Fruit fly (Drosophila melanogaster) whole organism, embryonic: Measurements from ENCODE around the gene meso18E.

ENCODE experiments used
- Antp ChIP-seq: fragments of 200-800 bp; sonication (Bioruptor generic); optimal IDR thresholded peaks from 3 replicates; lab custom pipeline; 2016; ENCODE audit warnings: missing biosample characterization, missing genetic modification characterization
- Atf-2 ChIP-seq: fragments of 200-800 bp; sonication (Bioruptor generic); optimal IDR thresholded peaks from 2 replicates; lab custom pipeline; 2016; ENCODE audit warnings: missing biosample characterization, missing genetic modification characterization
- Atf6 ChIP-seq: fragments of 200-800 bp; sonication (Bioruptor generic); IDR thresholded peaks from 2 replicates; pipeline ENCODE4 v1.3.6; 2022; ENCODE audit warnings: missing biosample characterization, missing genetic modification characterization
- CG11085 ChIP-seq: fragments of 200-800 bp; sonication (Bioruptor generic); IDR thresholded peaks from 2 replicates; pipeline ENCODE4 v1.3.6; 2022; ENCODE audit warnings: missing biosample characterization, missing genetic modification characterization
- CG11456 ChIP-seq: fragments of 200-800 bp; sonication (Bioruptor generic); IDR thresholded peaks from 3 replicates; pipeline ENCODE4 v1.3.6; 2022; ENCODE audit warnings: missing biosample characterization, missing genetic modification characterization
- CG12299 ChIP-seq: fragments of 200-800 bp; sonication (Bioruptor generic); optimal IDR thresholded peaks from 2 replicates; lab custom pipeline; 2018; ENCODE audit warnings: missing biosample characterization, mild to moderate bottlenecking, missing genetic modification characterization
- CG13894 ChIP-seq: fragments of 200-800 bp; sonication (Bioruptor generic); optimal IDR thresholded peaks from 3 replicates; lab custom pipeline; 2018; ENCODE audit warnings: missing biosample characterization, mild to moderate bottlenecking, missing genetic modification characterization, moderate library complexity
- CG15011 ChIP-seq: fragments of 200-800 bp; sonication (Bioruptor generic); optimal IDR thresholded peaks from 3 replicates; lab custom pipeline; 2018; ENCODE audit warnings: missing biosample characterization, mild to moderate bottlenecking, missing genetic modification characterization
- CG16863 ChIP-seq: fragments of 200-800 bp; sonication (Bioruptor generic); optimal IDR thresholded peaks from 3 replicates; lab custom pipeline; 2016; ENCODE audit warnings: missing biosample characterization, missing genetic modification characterization
- CG2199 ChIP-seq: fragments of 200-800 bp; sonication (Bioruptor generic); IDR thresholded peaks from 3 replicates; pipeline ENCODE4 v1.3.6; 2022; ENCODE audit warnings: missing biosample characterization, missing genetic modification characterization
- CG3838 ChIP-seq: fragments of 200-800 bp; sonication (Bioruptor generic); optimal IDR thresholded peaks from 3 replicates; lab custom pipeline; 2016; ENCODE audit warnings: missing biosample characterization, missing genetic modification characterization
- CG4424 ChIP-seq: fragments of 200-800 bp; sonication (Bioruptor generic); optimal IDR thresholded peaks from 3 replicates; lab custom pipeline; 2016; ENCODE audit warnings: missing biosample characterization, missing genetic modification characterization
- CG6683 ChIP-seq: fragments of 200-800 bp; sonication (Bioruptor generic); optimal IDR thresholded peaks from 2 replicates; lab custom pipeline; 2017; ENCODE audit warnings: missing biosample characterization, mild to moderate bottlenecking, missing genetic modification characterization, missing genetic modification reagents
- CG7987 ChIP-seq: fragments of 200-800 bp; sonication (Bioruptor generic); optimal IDR thresholded peaks from 2 replicates; lab custom pipeline; 2018; ENCODE audit warnings: missing biosample characterization, mild to moderate bottlenecking, missing genetic modification characterization, moderate library complexity
- CG9797 ChIP-seq: fragments of 200-800 bp; sonication (Bioruptor generic); optimal IDR thresholded peaks from 3 replicates; lab custom pipeline; 2018; ENCODE audit warnings: missing biosample characterization, mild to moderate bottlenecking, missing genetic modification characterization
- Dref ChIP-seq: fragments of 200-800 bp; sonication (Bioruptor generic); IDR thresholded peaks from 2 replicates; pipeline ENCODE4 v1.3.6; 2022; ENCODE audit warnings: missing biosample characterization, missing genetic modification characterization
- Elba2 ChIP-seq: fragments of 200-800 bp; sonication (Bioruptor generic); optimal IDR thresholded peaks from 3 replicates; lab custom pipeline; 2016; ENCODE audit warnings: missing biosample characterization, missing genetic modification characterization
- Fer2 ChIP-seq: fragments of 200-800 bp; sonication (Bioruptor generic); optimal IDR thresholded peaks from 2 replicates; lab custom pipeline; 2018; ENCODE audit warnings: missing biosample characterization, mild to moderate bottlenecking, missing genetic modification characterization, moderate library complexity
- Fer3 ChIP-seq: fragments of 200-800 bp; sonication (Bioruptor generic); optimal IDR thresholded peaks from 2 replicates; lab custom pipeline; 2018; ENCODE audit warnings: missing biosample characterization, mild to moderate bottlenecking, missing genetic modification characterization, moderate library complexity
- H2.0 ChIP-seq: fragments of 200-800 bp; sonication (Bioruptor generic); IDR thresholded peaks from 2 replicates; pipeline ENCODE4 v1.3.6; 2022; ENCODE audit warnings: missing biosample characterization, missing genetic modification characterization
- HHEX ChIP-seq: fragments of 200-800 bp; sonication (Bioruptor generic); optimal IDR thresholded peaks from 3 replicates; lab custom pipeline; 2017; ENCODE audit warnings: missing biosample characterization, mild to moderate bottlenecking, missing genetic modification characterization, missing genetic modification reagents
- HmgZ ChIP-seq: fragments of 200-800 bp; sonication (Bioruptor generic); optimal IDR thresholded peaks from 2 replicates; lab custom pipeline; 2018; ENCODE audit warnings: missing biosample characterization, mild to moderate bottlenecking, missing genetic modification characterization
- Neu2 ChIP-seq: fragments of 200-800 bp; sonication (Bioruptor generic); optimal IDR thresholded peaks from 3 replicates; lab custom pipeline; 2016; ENCODE audit warnings: missing biosample characterization, missing genetic modification characterization, borderline replicate concordance
- Nf-YB ChIP-seq: fragments of 200-800 bp; sonication (Bioruptor generic); optimal IDR thresholded peaks from 3 replicates; lab custom pipeline; 2019; ENCODE audit warnings: missing biosample characterization, mild to moderate bottlenecking, missing genetic modification characterization, moderate library complexity
- Side ChIP-seq: fragments of 200-800 bp; sonication (Bioruptor generic); optimal IDR thresholded peaks from 2 replicates; lab custom pipeline; 2016; ENCODE audit warnings: missing biosample characterization, missing genetic modification characterization
- Sin3A ChIP-seq: fragments of >200 bp; optimal IDR thresholded peaks from 2 replicates; lab custom pipeline; 2018
- Sox102F ChIP-seq: fragments of 200-800 bp; sonication (Bioruptor generic); optimal IDR thresholded peaks from 2 replicates; lab custom pipeline; 2018; ENCODE audit warnings: missing biosample characterization, mild to moderate bottlenecking, missing genetic modification characterization, moderate library complexity
- Xrp1 ChIP-seq: fragments of 200-800 bp; sonication (Bioruptor generic); IDR thresholded peaks from 2 replicates; pipeline ENCODE4 v1.3.6; 2022; ENCODE audit warnings: missing biosample characterization, missing genetic modification characterization
- al ChIP-seq: fragments of 200-800 bp; sonication (Bioruptor generic); IDR thresholded peaks from 2 replicates; pipeline ENCODE4 v1.3.6; 2022; ENCODE audit warnings: missing biosample characterization, missing genetic modification characterization
- ara ChIP-seq: fragments of 200-800 bp; sonication (Bioruptor generic); IDR thresholded peaks from 2 replicates; pipeline ENCODE4 v1.3.6; 2022; ENCODE audit warnings: missing biosample characterization, missing genetic modification characterization
- az2 ChIP-seq: fragments of 200-800 bp; sonication (Bioruptor generic); optimal IDR thresholded peaks from 3 replicates; lab custom pipeline; 2016; ENCODE audit warnings: missing biosample characterization, missing genetic modification characterization
- cwo ChIP-seq: fragments of 200-800 bp; sonication (Bioruptor generic); optimal IDR thresholded peaks from 3 replicates; lab custom pipeline; 2017; ENCODE audit warnings: missing biosample characterization, missing genetic modification characterization, mild to moderate bottlenecking, moderate library complexity, missing genetic modification reagents
- ftz-f1 ChIP-seq: fragments of 200-800 bp; sonication (Bioruptor generic); optimal IDR thresholded peaks from 2 replicates; lab custom pipeline; 2016; ENCODE audit warnings: missing biosample characterization, missing genetic modification characterization
- lbe ChIP-seq: fragments of 200-800 bp; sonication (Bioruptor generic); optimal IDR thresholded peaks from 2 replicates; lab custom pipeline; 2016; ENCODE audit warnings: missing biosample characterization, mild to moderate bottlenecking, missing genetic modification characterization
- luna ChIP-seq: fragments of 200-800 bp; sonication (Bioruptor generic); optimal IDR thresholded peaks from 2 replicates; lab custom pipeline; 2016; ENCODE audit warnings: missing biosample characterization, missing genetic modification characterization
- mirr ChIP-seq: fragments of 200-800 bp; sonication (Bioruptor generic); optimal IDR thresholded peaks from 3 replicates; lab custom pipeline; 2018; ENCODE audit warnings: missing biosample characterization, mild to moderate bottlenecking, missing genetic modification characterization
- org-1 ChIP-seq: fragments of 200-800 bp; sonication (Bioruptor generic); optimal IDR thresholded peaks from 2 replicates; lab custom pipeline; 2017; ENCODE audit warnings: missing biosample characterization, missing genetic modification characterization
- pros ChIP-seq: fragments of 200-800 bp; sonication (Bioruptor generic); optimal IDR thresholded peaks from 3 replicates; lab custom pipeline; 2019; ENCODE audit warnings: missing biosample characterization, mild to moderate bottlenecking, missing genetic modification characterization, moderate library complexity
- run ChIP-seq: fragments of 200-800 bp; sonication (Bioruptor generic); optimal IDR thresholded peaks from 3 replicates; lab custom pipeline; 2018; ENCODE audit warnings: missing biosample characterization, mild to moderate bottlenecking, missing genetic modification characterization
- salm ChIP-seq: fragments of 200-800 bp; sonication (Bioruptor generic); optimal IDR thresholded peaks from 2 replicates; lab custom pipeline; 2018; ENCODE audit warnings: missing biosample characterization, mild to moderate bottlenecking, missing genetic modification characterization
- sc ChIP-seq, 3 experiments: fragments of >200 bp in 2 of 3; fragments of 200-800 bp in 1 of 3; sonication (Bioruptor generic) in 1 of 3; optimal IDR thresholded peaks; 2 replicates in 2 of 3; 3 replicates in 1 of 3; lab custom pipeline; 2017; ENCODE audit warnings: mild to moderate bottlenecking in 1 of 3, missing biosample characterization in 1 of 3, missing genetic modification characterization in 1 of 3, missing genetic modification reagents in 1 of 3
- sd ChIP-seq: fragments of 200-800 bp; sonication (Bioruptor generic); optimal IDR thresholded peaks from 3 replicates; lab custom pipeline; 2018; ENCODE audit warnings: missing biosample characterization, mild to moderate bottlenecking, missing genetic modification characterization, moderate library complexity
- sisA ChIP-seq: fragments of 200-800 bp; sonication (Bioruptor generic); IDR thresholded peaks from 2 replicates; pipeline ENCODE4 v1.3.6; 2022; ENCODE audit warnings: missing biosample characterization, missing genetic modification characterization
- stc ChIP-seq: fragments of 200-800 bp; sonication (Bioruptor generic); IDR thresholded peaks from 2 replicates; pipeline ENCODE4 v1.3.6; 2022; ENCODE audit warnings: missing biosample characterization, missing genetic modification characterization
- tgo ChIP-seq: fragments of 200-800 bp; sonication (Bioruptor generic); IDR thresholded peaks from 3 replicates; pipeline ENCODE4 v1.3.6; 2022; ENCODE audit warnings: missing biosample characterization, missing genetic modification characterization
- tll ChIP-seq, 2 experiments: fragments of 200-800 bp in 1 of 2; fragments of >200 bp in 1 of 2; sonication (Bioruptor generic) in 1 of 2; optimal IDR thresholded peaks; 2 replicates each; lab custom pipeline; 2017 to 2019; ENCODE audit warnings: missing biosample characterization in 2 of 2, missing genetic modification characterization in 2 of 2, mild to moderate bottlenecking in 1 of 2, moderate library complexity in 1 of 2
- toy ChIP-seq: fragments of 200-800 bp; sonication (Bioruptor generic); IDR thresholded peaks from 2 replicates; pipeline ENCODE4 v1.3.6; 2022; ENCODE audit warnings: missing biosample characterization, missing genetic modification characterization
- ttk ChIP-seq: fragments of 200-800 bp; sonication (Bioruptor generic); IDR thresholded peaks from 2 replicates; pipeline ENCODE4 v2.1.2; 2022; ENCODE audit warnings: missing biosample characterization, missing genetic modification characterization
- vnd ChIP-seq: fragments of 200-800 bp; sonication (Bioruptor generic); IDR thresholded peaks from 3 replicates; pipeline ENCODE4 v1.3.6; 2022; ENCODE audit warnings: missing biosample characterization, missing genetic modification characterization; ENCODE audit not compliant: partially characterized antibody
- wek ChIP-seq: fragments of 200-800 bp; sonication (Bioruptor generic); optimal IDR thresholded peaks from 3 replicates; lab custom pipeline; 2018; ENCODE audit warnings: missing biosample characterization, mild to moderate bottlenecking, missing genetic modification characterization, moderate library complexity

The meso18E gene

DNA sequence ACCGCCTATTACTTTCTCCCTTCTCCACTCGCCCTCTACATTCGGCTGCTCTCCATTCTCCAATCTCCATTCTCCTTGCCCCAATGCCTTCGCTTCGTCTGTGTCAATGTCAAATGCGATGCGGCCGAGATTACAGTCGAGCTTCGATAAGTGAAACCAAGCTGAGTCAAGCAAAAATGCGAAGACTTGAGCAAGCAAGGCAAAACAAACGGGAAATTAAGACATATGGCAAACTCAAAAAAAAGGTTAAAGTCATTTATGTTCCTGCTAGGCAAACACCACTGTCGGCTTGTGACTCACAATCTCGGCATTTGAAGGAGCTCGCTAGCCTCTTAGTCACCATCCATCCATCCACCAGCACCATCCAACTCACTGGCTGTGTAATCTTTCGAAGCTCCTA is 44.4 kb downstream of the meso18E start (continued):
- TF ChIP-seq tll (GFP tag; optimal IDR thresholded peaks at IDR 0.05; lab: Kevin White, UChicago) = peak in 1 of 2 experiments; percentile 1
- peak; percentile 96 for TF ChIP-seq CG11456 (GFP tag; lab: Robert Waterston, UW)
- peak; percentile 84 for TF ChIP-seq Nf-YB (GFP tag; lab: Kevin White, UChicago)
- peak; percentile 97 for TF ChIP-seq Xrp1 (GFP tag; lab: Robert Waterston, UW)
- peak; percentile 69 for TF ChIP-seq Elba2 (GFP tag; lab: Kevin White, UChicago)
- peak; percentile 85 for TF ChIP-seq Fer2 (tag; lab: Kevin White, UChicago)
- TF ChIP-seq wek (GFP tag; lab: Kevin White, UChicago) = peak; percentile 90
- peak; percentile 23 for TF ChIP-seq CG9797 (GFP tag; lab: Kevin White, UChicago)
- peak; percentile 78 for TF ChIP-seq CG6683 (GFP tag; lab: Kevin White, UChicago)
- peak; percentile 93 for TF ChIP-seq Fer3
- TF ChIP-seq Antp (GFP tag; lab: Kevin White, UChicago) = peak; percentile 99
- peak; percentile 86 for TF ChIP-seq mirr (GFP tag; lab: Kevin White, UChicago)
- no peak for TF ChIP-seq Sin3A (lab: Kevin White, UChicago)
- peak; percentile 88 for TF ChIP-seq stc (GFP tag; lab: Robert Waterston, UW)
- no peak for TF ChIP-seq sc (optimal IDR thresholded peaks at IDR 0.05; lab: Kevin White, UChicago)
- TF ChIP-seq sc (GFP tag; optimal IDR thresholded peaks at IDR 0.05; lab: Kevin White, UChicago) = peak; percentile 86
- TF ChIP-seq Atf6 (GFP tag; lab: Robert Waterston, UW) = peak; percentile 94
- TF ChIP-seq Sox102F (GFP tag; lab: Kevin White, UChicago) = peak; percentile 95
- peak; percentile 89 for TF ChIP-seq CG3838
- peak; percentile 39 for TF ChIP-seq Dref (GFP tag; lab: Robert Waterston, UW)
- peak; percentile 98 for TF ChIP-seq HmgZ (tag; lab: Kevin White, UChicago)
- TF ChIP-seq sd (tag; lab: Kevin White, UChicago) = peak; percentile 99
- TF ChIP-seq pros (GFP tag; lab: Kevin White, UChicago) = peak; percentile 99
- peak; percentile 82 for TF ChIP-seq CG15011 (GFP tag; lab: Kevin White, UChicago)
- TF ChIP-seq Atf-2 (GFP tag; lab: Kevin White, UChicago) = peak; percentile 97
- TF ChIP-seq al (GFP tag; lab: Robert Waterston, UW) = peak; percentile 84
- TF ChIP-seq ttk = peak; percentile 91
- peak; percentile 94 for TF ChIP-seq salm (tag; lab: Kevin White, UChicago)
- TF ChIP-seq Side (GFP tag; lab: Kevin White, UChicago) = peak; percentile 99
- no peak for TF ChIP-seq vnd (GFP tag; lab: Robert Waterston, UW)
- TF ChIP-seq org-1 (GFP tag; lab: Kevin White, UChicago) = peak; percentile 96
- peak; percentile 77 for TF ChIP-seq Neu2 (GFP tag; lab: Kevin White, UChicago)
- peak; percentile 72; the same call in 1 of the 2 replicates for TF ChIP-seq toy (GFP tag; lab: Robert Waterston, UW)
- peak; percentile 86 for TF ChIP-seq CG7987 (GFP tag; lab: Kevin White, UChicago)
- peak; percentile 95 for TF ChIP-seq ara (GFP tag; lab: Robert Waterston, UW)
- TF ChIP-seq HHEX (GFP tag; lab: Kevin White, UChicago) = peak; percentile 91
- peak; percentile 83 for TF ChIP-seq CG11085 (GFP tag; lab: Robert Waterston, UW)
- peak; percentile 88; the same call in 2 of the 3 replicates for TF ChIP-seq CG2199 (GFP tag; lab: Robert Waterston, UW)
- peak; percentile 98 for TF ChIP-seq lbe
- peak; percentile 92 for TF ChIP-seq tgo (GFP tag; lab: Robert Waterston, UW)
- TF ChIP-seq CG12299 = peak; percentile 94
- peak; percentile 84 for TF ChIP-seq run
- TF ChIP-seq cwo = peak; percentile 86
- TF ChIP-seq ftz-f1 = peak; percentile 84
- peak; percentile 92 for TF ChIP-seq luna (GFP tag; lab: Kevin White, UChicago)
- peak; percentile 98 for TF ChIP-seq CG16863
- no peak for TF ChIP-seq CG13894 (tag; lab: Kevin White, UChicago)
- TF ChIP-seq CG4424 (GFP tag; lab: Kevin White, UChicago) = peak; percentile 94
- TF ChIP-seq az2 = peak; percentile 98
- TF ChIP-seq H2.0 (GFP tag; lab: Robert Waterston, UW) = peak; percentile 97
- TF ChIP-seq sisA (GFP tag; lab: Robert Waterston, UW) = peak; percentile 95
